Worm (Caenorhabditis elegans) whole organism, L3 larva: ENCODE data around the gene T26E4.18.
"Not testable (repeated sequence)": the region's sequence is repeated elsewhere in the genome, so short reads cannot be mapped to it uniquely, and the experiment has no call there.

Source experiments
- R02D3.7 ChIP-seq: fragments of 150-350 bp; optimal IDR thresholded peaks from 2 replicates; lab custom pipeline; 2014; ENCODE audit warnings: missing biosample characterization, missing genetic modification characterization
- ZK546.5 ChIP-seq: sonication (generic microtip); optimal IDR thresholded peaks from 2 replicates; lab custom pipeline; 2017; ENCODE audit warnings: missing biosample characterization, missing genetic modification characterization
- aly-2 ChIP-seq: fragments of 150-350 bp; optimal IDR thresholded peaks from 2 replicates; lab custom pipeline; 2014; ENCODE audit warnings: missing biosample characterization, missing genetic modification characterization
- ama-1 ChIP-seq: fragments of 150-350 bp; optimal IDR thresholded peaks from 2 replicates; lab custom pipeline; 2018
- ceh-28 ChIP-seq: fragments of 150-350 bp; optimal IDR thresholded peaks from 2 replicates; lab custom pipeline; 2014; ENCODE audit warnings: missing biosample characterization, missing genetic modification reagents, missing genetic modification characterization
- ceh-9 ChIP-seq: sonication (generic microtip); optimal IDR thresholded peaks from 2 replicates; lab custom pipeline; 2018; ENCODE audit warnings: missing biosample characterization, missing genetic modification characterization
- daf-12 ChIP-seq: fragments of 150-350 bp; optimal IDR thresholded peaks from 2 replicates; lab custom pipeline; 2014; ENCODE audit warnings: missing biosample characterization, missing genetic modification reagents, missing genetic modification characterization
- egl-27 ChIP-seq: sonication (generic microtip); optimal IDR thresholded peaks from 4 replicates; lab custom pipeline; 2017; ENCODE audit warnings: missing biosample characterization, missing genetic modification reagents, missing genetic modification characterization
- elt-1 ChIP-seq: fragments of 150-350 bp; optimal IDR thresholded peaks from 2 replicates; lab custom pipeline; 2014; ENCODE audit warnings: missing biosample characterization, missing genetic modification characterization
- elt-3 ChIP-seq, 3 experiments: fragments of 150-350 bp in 1 of 3; sonication (generic microtip) in 2 of 3; optimal IDR thresholded peaks; 2 replicates in 2 of 3; 4 replicates in 1 of 3; lab custom pipeline; 2014 to 2017; ENCODE audit warnings: missing biosample characterization in 3 of 3, missing genetic modification characterization in 3 of 3
- eor-1 ChIP-seq, 2 experiments: fragments of 150-350 bp; optimal IDR thresholded peaks; 2 replicates each; lab custom pipeline; 2014 to 2018; ENCODE audit warnings: missing biosample characterization in 2 of 2, missing genetic modification characterization in 2 of 2
- fkh-10 ChIP-seq: sonication (generic microtip); optimal IDR thresholded peaks from 2 replicates; lab custom pipeline; 2017; ENCODE audit warnings: missing biosample characterization, missing genetic modification reagents, missing genetic modification characterization
- fkh-2 ChIP-seq: fragments of 150-350 bp; optimal IDR thresholded peaks from 2 replicates; lab custom pipeline; 2014; ENCODE audit warnings: missing biosample characterization, missing genetic modification reagents, missing genetic modification characterization
- fos-1 ChIP-seq: fragments of 150-350 bp; optimal IDR thresholded peaks from 2 replicates; lab custom pipeline; 2014; ENCODE audit warnings: missing biosample characterization, missing genetic modification characterization
- hmg-11 ChIP-seq: sonication (generic microtip); optimal IDR thresholded peaks from 2 replicates; lab custom pipeline; 2016; ENCODE audit warnings: missing genetic modification characterization, missing compliant biosample characterization
- jun-1 ChIP-seq: fragments of 150-350 bp; optimal IDR thresholded peaks from 2 replicates; lab custom pipeline; 2014; ENCODE audit warnings: missing biosample characterization, missing genetic modification reagents, missing genetic modification characterization
- lin-39 ChIP-seq: fragments of 150-350 bp; optimal IDR thresholded peaks from 2 replicates; lab custom pipeline; 2018; ENCODE audit warnings: missing biosample characterization, missing genetic modification reagents, missing genetic modification characterization
- lsy-12 ChIP-seq: sonication (generic microtip); optimal IDR thresholded peaks from 2 replicates; lab custom pipeline; 2016; ENCODE audit warnings: mild to moderate bottlenecking, missing genetic modification characterization, missing compliant biosample characterization
- mdl-1 ChIP-seq: fragments of 150-350 bp; optimal IDR thresholded peaks from 2 replicates; lab custom pipeline; 2014; ENCODE audit warnings: missing biosample characterization, missing genetic modification characterization
- mml-1 ChIP-seq: fragments of 150-350 bp; sonication (generic microtip); optimal IDR thresholded peaks from 3 replicates; lab custom pipeline; 2014; ENCODE audit warnings: missing biosample characterization, missing genetic modification characterization
- nfya-1 ChIP-seq: sonication (generic microtip); optimal IDR thresholded peaks from 2 replicates; lab custom pipeline; 2017; ENCODE audit warnings: missing genetic modification characterization, mild to moderate bottlenecking, missing compliant biosample characterization, antibody characterized with exemption, moderate library complexity; ENCODE audit not compliant: insufficient read depth
- nhr-11 ChIP-seq: fragments of 150-350 bp; optimal IDR thresholded peaks from 2 replicates; lab custom pipeline; 2014; ENCODE audit warnings: missing biosample characterization, missing genetic modification characterization
- nhr-12 ChIP-seq: fragments of 150-350 bp; optimal IDR thresholded peaks from 2 replicates; lab custom pipeline; 2014; ENCODE audit warnings: missing biosample characterization, missing genetic modification characterization
- nhr-25 ChIP-seq: sonication (generic microtip); optimal IDR thresholded peaks from 2 replicates; lab custom pipeline; 2017; ENCODE audit warnings: missing biosample characterization, missing genetic modification characterization
- nhr-28 ChIP-seq: fragments of 150-350 bp; optimal IDR thresholded peaks from 2 replicates; lab custom pipeline; 2014; ENCODE audit warnings: missing biosample characterization, missing genetic modification characterization
- nhr-43 ChIP-seq: sonication (generic microtip); optimal IDR thresholded peaks from 2 replicates; lab custom pipeline; 2016; ENCODE audit warnings: mild to moderate bottlenecking, missing genetic modification characterization, missing compliant biosample characterization; ENCODE audit not compliant: poor library complexity, severe bottlenecking
- nhr-67 ChIP-seq: fragments of 150-350 bp; optimal IDR thresholded peaks from 2 replicates; lab custom pipeline; 2014; ENCODE audit warnings: missing biosample characterization, missing genetic modification characterization
- nhr-76 ChIP-seq: fragments of 150-350 bp; sonication (generic microtip); optimal IDR thresholded peaks from 5 replicates; lab custom pipeline; 2014; ENCODE audit warnings: missing biosample characterization, missing genetic modification characterization
- nhr-77 ChIP-seq: fragments of 150-350 bp; optimal IDR thresholded peaks from 2 replicates; lab custom pipeline; 2014; ENCODE audit warnings: missing biosample characterization, missing genetic modification characterization
- pqm-1 ChIP-seq: fragments of 150-350 bp; optimal IDR thresholded peaks from 2 replicates; lab custom pipeline; 2017; ENCODE audit warnings: missing biosample characterization, missing genetic modification characterization, inconsistent platforms
- skn-1 ChIP-seq: fragments of 150-350 bp; optimal IDR thresholded peaks from 2 replicates; lab custom pipeline; 2014; ENCODE audit warnings: missing biosample characterization, missing genetic modification characterization
- tbx-2 ChIP-seq: sonication (generic microtip); optimal IDR thresholded peaks from 2 replicates; lab custom pipeline; 2016; ENCODE audit warnings: mild to moderate bottlenecking, missing genetic modification characterization, missing compliant biosample characterization
- unc-62 ChIP-seq: fragments of 150-350 bp; sonication (generic microtip); optimal IDR thresholded peaks from 4 replicates; lab custom pipeline; 2014; ENCODE audit warnings: missing biosample characterization, missing genetic modification reagents, missing genetic modification characterization
- zag-1 ChIP-seq: fragments of 150-350 bp; optimal IDR thresholded peaks from 2 replicates; lab custom pipeline; 2014; ENCODE audit warnings: missing biosample characterization, missing genetic modification characterization

T26E4.18 gene

ce11 chrV:15803748-15804147 lies at the start of gene T26E4.18:
TSS of gene T26E4.18 (minus strand) at chrV:15803848.
- TF ChIP-seq lin-39 (tag; lab: Kevin White, UChicago); mdl-1; hmg-11 (tag; lab: Kevin White, UChicago): not testable (repeated sequence)
- TF ChIP-seq, all 47 proteins: peak for 0; not testable (repeated sequence) for 47

ce11 chrV:15850276-15850811 lies 46.7 kb upstream of the T26E4.18 start, which contains the start of gene srh-147:
TSS of gene srh-147 (minus strand) at chrV:15850326.
- not testable (repeated sequence) for TF ChIP-seq jun-1; ZK546.5 (tag; lab: Kevin White, UChicago); nhr-28
- TF ChIP-seq, all 47 proteins: peak for 0; not testable (repeated sequence) for 47

- TF ChIP-seq fkh-10 (no peak), R02D3.7 (tag; lab: Kevin White, UChicago) (no peak), mml-1 (tag; lab: Kevin White, UChicago) (no peak), egl-27 (tag; lab: Kevin White, UChicago) (no peak), unc-62 (GFP tag; lab: Kevin White, UChicago) (no peak), pqm-1 (tag; lab: Kevin White, UChicago) (no peak), hmg-11 (tag; lab: Kevin White, UChicago) (no peak), lin-39 (tag; lab: Kevin White, UChicago) (no peak), zag-1 (tag; lab: Kevin White, UChicago) (no peak), elt-3 (tag; optimal IDR thresholded peaks at IDR 0.05; lab: Kevin White, UChicago) (no peak), nhr-77 (tag; lab: Kevin White, UChicago) (no peak), ceh-28 (no peak), lsy-12 (tag; lab: Kevin White, UChicago) (no peak)
Observed at ce11 chrV:15841095-15841494, 37.4 kb upstream of the T26E4.18 start, which contains the start of gene srh-149. TSS of gene srh-149 (minus strand) at chrV:15841195.

- no peak for TF ChIP-seq mdl-1
- no peak for TF ChIP-seq nhr-11 (tag; lab: Kevin White, UChicago)
- no peak for TF ChIP-seq tbx-2
- TF ChIP-seq elt-1 = no peak
- TF ChIP-seq aly-2 (tag; lab: Kevin White, UChicago) = no peak
- TF ChIP-seq nhr-67 = no peak
- no peak for TF ChIP-seq R02D3.7 (tag; lab: Kevin White, UChicago)
- no peak for TF ChIP-seq ama-1 (lab: Kevin White, UChicago)
- TF ChIP-seq nhr-76 (tag; lab: Kevin White, UChicago) = no peak
- TF ChIP-seq nhr-25 = no peak
- no peak for TF ChIP-seq daf-12 (tag; lab: Kevin White, UChicago)
- TF ChIP-seq ZK546.5 (tag; lab: Kevin White, UChicago) = no peak
- TF ChIP-seq nhr-43 = no peak
- no peak for TF ChIP-seq nfya-1 (tag; lab: Kevin White, UChicago)
- no peak for TF ChIP-seq unc-62 (GFP tag; lab: Kevin White, UChicago)
- no peak for TF ChIP-seq skn-1 (tag; lab: Kevin White, UChicago)
Observed at ce11 chrV:15833622-15834021, 30.0 kb upstream of the T26E4.18 start, which contains the start of gene srbc-54. TSS of gene srbc-54 (minus strand) at chrV:15833722.

ce11 chrV:15831586-15831985 lies 27.9 kb upstream of the T26E4.18 start, which contains the start of gene srbc-56:
TSS of gene srbc-56 (minus strand) at chrV:15831686.
- TF ChIP-seq ama-1 (lab: Kevin White, UChicago) = no peak

ce11 chrV:15829907-15830306 lies 26.3 kb upstream of the T26E4.18 start, which contains the start of gene srbc-55:
TSS of gene srbc-55 (minus strand) at chrV:15830007.
- TF ChIP-seq ceh-9 (tag; lab: Kevin White, UChicago) (no peak), nhr-43 (no peak), skn-1 (tag; lab: Kevin White, UChicago) (no peak), tbx-2 (no peak), eor-1 (tag; optimal IDR thresholded peaks at IDR 0.05; lab: Kevin White, UChicago) (no peak), fkh-2 (tag; lab: Kevin White, UChicago) (no peak), mdl-1 (no peak), unc-62 (GFP tag; lab: Kevin White, UChicago) (no peak), nhr-12 (tag; lab: Kevin White, UChicago) (no peak), fos-1 (tag; lab: Kevin White, UChicago) (no peak), pqm-1 (tag; lab: Kevin White, UChicago) (no peak), zag-1 (tag; lab: Kevin White, UChicago) (no peak), lin-39 (tag; lab: Kevin White, UChicago) (no peak), nhr-67 (no peak)
